Worm (Caenorhabditis elegans) whole organism, mixed stage, embryonic: ENCODE results near the gene Y57G11C.1147.

Experiments
- blmp-1 ChIP-seq: fragments of 150-350 bp; optimal IDR thresholded peaks from 2 replicates; lab custom pipeline; 2014; ENCODE audit warnings: missing biosample characterization, missing genetic modification characterization
- ces-1 ChIP-seq: fragments of 150-350 bp; optimal IDR thresholded peaks from 2 replicates; lab custom pipeline; 2014; ENCODE audit warnings: missing biosample characterization, missing genetic modification reagents, missing genetic modification characterization
- drap-1 ChIP-seq: fragments of 200-800 bp; sonication (Bioruptor generic); optimal IDR thresholded peaks from 3 replicates; lab custom pipeline; 2018; ENCODE audit warnings: mild to moderate bottlenecking, missing genetic modification characterization, missing compliant biosample characterization
- lin-13 ChIP-seq: fragments of 150-350 bp; optimal IDR thresholded peaks from 2 replicates; lab custom pipeline; 2014; ENCODE audit warnings: missing biosample characterization, missing genetic modification characterization
- lsy-2 ChIP-seq: fragments of 150-350 bp; optimal IDR thresholded peaks from 2 replicates; lab custom pipeline; 2014; ENCODE audit warnings: missing biosample characterization, missing genetic modification characterization
- mab-5 ChIP-seq: fragments of 150-350 bp; optimal IDR thresholded peaks from 2 replicates; lab custom pipeline; 2014; ENCODE audit warnings: missing biosample characterization, missing genetic modification characterization
- mls-2 ChIP-seq: sonication (generic microtip); optimal IDR thresholded peaks from 2 replicates; lab custom pipeline; 2016; ENCODE audit warnings: mild to moderate bottlenecking, missing genetic modification characterization, moderate library complexity, missing compliant biosample characterization
- nhr-237 ChIP-seq: fragments of 150-350 bp; optimal IDR thresholded peaks from 2 replicates; lab custom pipeline; 2014; ENCODE audit warnings: missing biosample characterization, missing genetic modification characterization
- nhr-76 ChIP-seq: sonication (generic microtip); optimal IDR thresholded peaks from 2 replicates; lab custom pipeline; 2017; ENCODE audit warnings: missing biosample characterization, missing genetic modification characterization
- snpc-4 ChIP-seq: fragments of 150-350 bp; optimal IDR thresholded peaks from 2 replicates; lab custom pipeline; 2014; ENCODE audit warnings: missing biosample characterization, missing genetic modification characterization
- tbx-8 ChIP-seq: fragments of 200-800 bp; sonication (Bioruptor generic); optimal IDR thresholded peaks from 2 replicates; lab custom pipeline; 2018; ENCODE audit warnings: mild to moderate bottlenecking, missing genetic modification characterization, moderate library complexity, missing compliant biosample characterization
- unc-62 ChIP-seq: fragments of 150-350 bp; optimal IDR thresholded peaks from 2 replicates; lab custom pipeline; 2014; ENCODE audit warnings: missing biosample characterization, missing genetic modification reagents, missing genetic modification characterization

- TF ChIP-seq blmp-1 (tag; lab: Kevin White, UChicago): no peak
- no peak for TF ChIP-seq snpc-4 (tag; lab: Kevin White, UChicago)
- no peak for TF ChIP-seq unc-62 (GFP tag; lab: Kevin White, UChicago)
- no peak for TF ChIP-seq lin-13 (tag; lab: Kevin White, UChicago)
- no peak for TF ChIP-seq lsy-2 (tag; lab: Kevin White, UChicago)
- TF ChIP-seq tbx-8 (GFP tag; lab: Kevin White, UChicago): no peak
- TF ChIP-seq mab-5 (tag; lab: Kevin White, UChicago): no peak
- TF ChIP-seq mls-2 (tag; lab: Kevin White, UChicago): no peak
- no peak for TF ChIP-seq nhr-76 (tag; lab: Kevin White, UChicago)
- TF ChIP-seq nhr-237 (tag; lab: Kevin White, UChicago): no peak
- no peak for TF ChIP-seq ces-1 (GFP tag; lab: Kevin White, UChicago)
- TF ChIP-seq drap-1: no peak
Observed at ce11 chrIV:14826151-14826757, 28.9 kb upstream of the Y57G11C.1147 start.
